Worm (Caenorhabditis elegans): ENCODE data around the gene mrps-35.

Gene mrps-35

ce11 chrV:18980980-18981529, at the start of gene mrps-35, which contains the start of gene sws-1:
Gene mrps-35, plus strand, starts transcription at chrV:18981306.
Gene sws-1, minus strand, starts transcription at chrV:18981479.
- TF ChIP-seq him-1 (tag; optimal IDR thresholded peaks at IDR 0.05) (no peak), W03F9.2 (tag; optimal IDR thresholded peaks at IDR 0.05) (peak; percentile 57)

- TF ChIP-seq W03F9.2 (tag; optimal IDR thresholded peaks at IDR 0.05) = no peak
- no peak for TF ChIP-seq dao-5 (tag; optimal IDR thresholded peaks at IDR 0.05)
- no peak for TF ChIP-seq him-1 (tag; optimal IDR thresholded peaks at IDR 0.05)
Measured at ce11 chrV:18934539-18934938, 46.6 kb upstream of the mrps-35 start.

DNA sequence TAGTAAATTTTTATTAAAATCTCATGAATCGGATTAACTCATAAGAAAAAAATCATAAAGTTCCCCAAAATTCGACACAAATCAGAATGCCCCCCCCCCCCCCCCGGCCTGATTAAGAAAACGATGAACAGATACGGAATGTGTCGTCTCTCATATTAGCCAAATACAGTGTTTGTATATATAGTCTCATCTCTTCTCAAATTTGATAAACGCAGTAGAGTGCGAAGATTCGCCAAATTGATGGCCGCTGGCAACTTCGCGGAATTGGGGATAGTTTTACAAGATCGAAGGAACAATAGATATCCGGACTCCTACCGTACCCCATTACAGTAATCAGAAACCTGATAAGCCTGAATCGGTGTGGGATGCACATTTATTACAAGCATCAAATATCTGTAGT, 43.5 kb upstream of the mrps-35 start:
- TF ChIP-seq dao-5 (tag; optimal IDR thresholded peaks at IDR 0.05) = no peak
- TF ChIP-seq him-1 (tag; optimal IDR thresholded peaks at IDR 0.05) = no peak
- TF ChIP-seq W03F9.2 (tag; optimal IDR thresholded peaks at IDR 0.05) = no peak

DNA sequence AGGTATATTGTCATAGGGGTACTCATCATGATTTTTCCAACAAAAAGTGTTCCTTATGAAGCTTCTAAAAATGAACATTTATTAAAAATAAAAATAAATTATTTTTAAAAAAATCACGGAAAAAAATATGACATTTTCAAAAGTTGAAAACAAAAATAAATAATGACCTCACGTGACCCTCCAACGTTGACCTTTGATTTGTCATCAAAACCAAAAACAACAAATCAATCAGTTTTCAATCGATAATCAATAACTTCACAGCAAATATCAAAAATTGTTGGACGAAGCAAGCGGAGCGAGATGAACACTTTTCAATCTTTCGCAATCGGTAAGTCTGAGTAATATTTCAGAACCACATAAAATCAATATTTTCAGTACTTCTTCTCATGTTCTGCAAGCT, 40.8 kb upstream of the mrps-35 start, which contains the start of gene Y80D3A.8:
TSS of gene Y80D3A.8 (plus strand) at position 301 of the 400 bp plus-strand sequence.
- TF ChIP-seq him-1 (tag; optimal IDR thresholded peaks at IDR 0.05) = no peak
- no peak for TF ChIP-seq W03F9.2 (tag; optimal IDR thresholded peaks at IDR 0.05)
- TF ChIP-seq dao-5 (tag; optimal IDR thresholded peaks at IDR 0.05) = no peak

ce11 chrV:18957267-18957843, 23.8 kb upstream of the mrps-35 start, which contains the start of gene hrg-10:
Gene hrg-10, minus strand, starts transcription at chrV:18957317.
- no peak for TF ChIP-seq dao-5 (tag; optimal IDR thresholded peaks at IDR 0.05)
- no peak for TF ChIP-seq W03F9.2 (tag; optimal IDR thresholded peaks at IDR 0.05)
- no peak for TF ChIP-seq him-1 (tag; optimal IDR thresholded peaks at IDR 0.05)

DNA sequence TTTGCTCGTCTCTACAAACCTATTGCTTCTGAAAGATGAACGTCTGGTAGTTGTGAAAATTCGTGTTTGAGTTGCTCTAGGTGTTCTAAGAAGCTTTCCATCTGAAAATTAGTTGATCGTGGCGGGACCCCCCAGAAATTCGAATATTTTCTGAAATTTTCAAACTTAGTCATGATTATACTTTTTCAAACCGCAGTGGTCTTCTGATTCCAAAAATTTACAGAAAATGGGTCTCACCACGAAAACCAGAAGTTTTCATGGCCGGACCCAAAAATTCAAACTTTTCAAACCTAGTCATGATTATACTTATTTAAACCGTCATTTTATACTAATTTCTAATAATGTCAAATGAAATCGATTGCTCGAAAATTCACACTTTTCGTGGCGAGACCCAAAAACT, 21.0 kb upstream of the mrps-35 start, which contains the start of gene ztf-20:
TSS of gene ztf-20 (minus strand) at position 101 of the 400 bp plus-strand sequence.
- TF ChIP-seq him-1 (tag; optimal IDR thresholded peaks at IDR 0.05) (no peak), dao-5 (tag; optimal IDR thresholded peaks at IDR 0.05) (no peak), W03F9.2 (tag; optimal IDR thresholded peaks at IDR 0.05) (no peak)

DNA sequence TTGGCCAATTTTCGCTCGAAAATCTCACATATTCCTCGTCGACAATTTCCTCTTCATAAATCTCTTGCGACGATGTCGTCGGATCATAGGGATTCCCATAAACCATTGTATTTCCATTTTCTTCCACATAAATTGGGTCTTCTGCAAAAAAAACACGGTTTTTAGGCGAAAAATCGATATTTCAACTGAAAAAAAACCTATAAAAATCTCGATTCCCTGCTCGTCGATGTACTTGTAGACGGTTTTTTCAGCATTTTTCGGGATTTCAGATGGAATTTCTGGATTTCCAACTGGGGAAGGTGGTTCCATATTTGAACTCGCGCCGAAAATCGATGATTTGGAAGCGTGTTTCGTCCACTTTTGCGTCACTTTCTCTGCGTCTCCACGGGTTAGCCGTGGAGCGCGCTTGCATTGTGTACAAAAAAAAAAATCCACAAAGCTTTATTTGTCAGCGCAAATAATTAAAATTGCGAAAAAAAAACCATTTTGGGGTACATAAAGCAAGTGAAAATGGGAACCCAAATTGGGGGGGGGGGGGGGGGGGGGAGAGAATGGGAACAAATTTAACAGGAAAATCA, 13.5 kb upstream of the mrps-35 start, which contains the start of gene Y39B6A.43:
TSS of gene Y39B6A.43 (minus strand) at position 351 of the 578 bp plus-strand sequence.
- TF ChIP-seq W03F9.2 (tag; optimal IDR thresholded peaks at IDR 0.05) (peak; percentile 90), him-1 (tag; optimal IDR thresholded peaks at IDR 0.05) (peak; percentile 92), dao-5 (tag; optimal IDR thresholded peaks at IDR 0.05) (no peak)

DNA sequence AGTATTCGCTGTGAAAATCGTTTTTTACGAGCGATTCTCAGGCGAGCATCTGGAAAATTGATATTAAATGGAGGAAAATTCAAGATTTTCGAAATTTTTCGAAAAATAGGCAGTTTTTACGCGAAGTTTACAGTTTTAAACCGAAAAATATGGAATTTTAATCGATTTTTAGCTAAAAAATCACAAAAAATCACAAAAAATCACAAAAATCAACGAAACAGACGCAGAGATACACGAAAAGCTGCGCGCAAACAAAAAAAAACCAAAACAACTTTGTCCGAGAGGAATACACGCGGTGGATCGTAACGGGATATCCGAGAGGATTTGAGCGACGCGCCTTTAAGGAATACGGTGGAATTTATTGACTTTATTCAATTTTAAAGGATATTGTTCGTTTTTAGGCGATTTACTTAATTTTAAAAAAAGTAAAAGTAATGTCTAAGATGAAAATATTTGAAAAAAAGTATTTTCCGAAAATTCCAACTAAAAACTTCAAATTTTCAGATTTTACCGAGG, 11.5 kb upstream of the mrps-35 start, which contains the start of gene Y39B6A.42:
TSS of gene Y39B6A.42 (minus strand) at position 51 of the 516 bp plus-strand sequence.
- TF ChIP-seq W03F9.2 (tag; optimal IDR thresholded peaks at IDR 0.05) (peak; percentile 1), dao-5 (tag; optimal IDR thresholded peaks at IDR 0.05) (no peak), him-1 (tag; optimal IDR thresholded peaks at IDR 0.05) (no peak)

ce11 chrV:18976539-18976938, 4.6 kb upstream of the mrps-35 start:
- no peak for TF ChIP-seq dao-5 (tag; optimal IDR thresholded peaks at IDR 0.05)
- TF ChIP-seq W03F9.2 (tag; optimal IDR thresholded peaks at IDR 0.05) = no peak
- no peak for TF ChIP-seq him-1 (tag; optimal IDR thresholded peaks at IDR 0.05)

ce11 chrV:18977876-18978275, 3.2 kb upstream of the mrps-35 start, which contains the start of gene Y39B6A.41:
Gene Y39B6A.41, minus strand, starts transcription at chrV:18977976.
- TF ChIP-seq dao-5 (tag; optimal IDR thresholded peaks at IDR 0.05) (no peak), him-1 (tag; optimal IDR thresholded peaks at IDR 0.05) (no peak), W03F9.2 (tag; optimal IDR thresholded peaks at IDR 0.05) (no peak)

- TF ChIP-seq dao-5 (tag; optimal IDR thresholded peaks at IDR 0.05) = no peak
- no peak for TF ChIP-seq W03F9.2 (tag; optimal IDR thresholded peaks at IDR 0.05)
- no peak for TF ChIP-seq him-1 (tag; optimal IDR thresholded peaks at IDR 0.05)
Measured at ce11 chrV:18978301-18978700, 2.8 kb upstream of the mrps-35 start.

DNA sequence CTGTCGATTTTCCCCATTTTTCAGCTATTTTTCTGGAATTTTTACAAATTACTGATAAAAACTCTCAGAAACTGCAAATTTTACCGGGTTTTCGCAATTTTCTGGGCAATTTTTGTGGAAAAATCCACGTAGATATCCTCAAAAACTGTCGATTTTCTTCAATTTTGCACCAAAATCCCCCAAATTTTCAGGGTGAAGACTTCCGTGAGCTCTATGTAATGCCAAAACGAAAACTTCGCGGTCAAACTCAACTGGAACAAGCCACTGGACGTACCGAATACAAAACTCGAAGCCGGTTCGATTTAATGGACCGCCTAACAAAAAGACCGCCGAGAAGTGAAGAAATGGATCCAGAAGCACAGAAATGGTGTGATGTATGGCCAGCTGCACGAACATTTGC, 630 bp downstream of the mrps-35 start:
- no peak for TF ChIP-seq W03F9.2 (tag; optimal IDR thresholded peaks at IDR 0.05)
- no peak for TF ChIP-seq him-1 (tag; optimal IDR thresholded peaks at IDR 0.05)
- TF ChIP-seq dao-5 (tag; optimal IDR thresholded peaks at IDR 0.05) = no peak

DNA sequence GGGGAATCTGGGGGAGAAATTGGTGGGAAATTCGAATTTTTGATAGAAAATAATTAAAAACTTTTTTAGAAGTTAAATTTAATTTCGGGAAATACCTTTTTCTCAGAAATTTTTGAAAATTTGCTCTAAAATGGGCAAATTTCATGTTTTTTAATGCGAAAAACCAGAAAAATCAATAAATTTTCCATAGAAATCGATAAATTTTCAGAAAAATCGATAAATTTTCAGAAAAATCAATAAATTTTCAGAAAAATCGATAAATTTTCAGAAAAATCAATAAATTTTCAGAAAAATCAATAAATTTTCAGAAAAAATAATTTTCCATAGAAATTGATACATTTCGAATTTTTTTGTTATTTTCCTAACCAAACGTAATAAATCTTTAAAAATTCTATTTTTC, 5.0 kb downstream of the mrps-35 start:
- TF ChIP-seq him-1 (tag; optimal IDR thresholded peaks at IDR 0.05) (no peak), dao-5 (tag; optimal IDR thresholded peaks at IDR 0.05) (no peak), W03F9.2 (tag; optimal IDR thresholded peaks at IDR 0.05) (no peak)
